Worm (Caenorhabditis elegans) whole organism, L4/young adult: ENCODE results near the gene B0035.22.

ENCODE experiments used
- W03F9.2 ChIP-seq: fragments of 150-350 bp; optimal IDR thresholded peaks from 2 replicates; lab custom pipeline; 2014; ENCODE audit warnings: missing biosample characterization, missing genetic modification characterization
- dao-5 ChIP-seq: sonication (generic microtip); optimal IDR thresholded peaks from 2 replicates; lab custom pipeline; 2016; ENCODE audit warnings: missing genotype, missing genetic modification characterization, moderate library complexity, missing compliant biosample characterization
- him-1 ChIP-seq: sonication (generic microtip); optimal IDR thresholded peaks from 2 replicates; lab custom pipeline; 2016; ENCODE audit warnings: missing genotype, missing genetic modification reagents, missing genetic modification characterization, missing compliant biosample characterization

ce11 chrIV:11319884-11320362 lies 5.0 kb downstream of the B0035.22 start, which contains the start of gene B0035.18:
- TF ChIP-seq dao-5: no peak
- TF ChIP-seq W03F9.2 (tag; lab: Kevin White, UChicago): no peak
- no peak for TF ChIP-seq him-1 (tag; lab: Kevin White, UChicago)
